Fruit fly (Drosophila melanogaster): ENCODE measurements around the gene CG14535.

The CG14535 gene

DNA sequence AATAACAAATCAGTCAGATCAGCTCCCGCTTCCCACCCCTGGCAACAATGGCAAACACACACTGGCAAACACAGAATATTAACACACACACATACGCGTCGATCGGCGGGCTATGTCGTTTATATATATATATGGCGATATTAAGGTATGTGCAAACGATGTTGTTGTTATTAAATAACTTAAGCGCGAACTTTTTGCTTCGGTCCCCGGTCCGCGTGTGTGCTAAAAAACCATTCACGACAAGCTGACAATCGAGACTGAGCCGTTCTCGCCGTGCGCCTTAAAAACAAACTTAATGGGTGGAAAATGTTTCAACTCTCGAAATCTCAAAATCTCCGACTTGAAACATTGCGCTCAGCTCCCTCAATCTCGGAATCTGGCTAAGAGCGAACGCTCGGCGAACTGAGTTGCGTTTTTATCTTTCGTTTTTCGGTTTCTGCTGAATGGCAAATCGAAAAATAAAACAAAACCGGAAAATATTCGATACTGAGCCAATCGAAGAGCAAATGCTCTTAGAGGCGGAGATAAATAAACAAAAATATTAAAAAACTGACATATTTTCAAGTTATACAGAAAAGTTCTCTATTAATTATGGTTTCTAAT is 24.1 kb upstream of the CG14535 start, which contains the start of gene spz3:
spz3 (minus strand) TSS at position 261 of the 603 bp plus-strand sequence.
- no peak for TF ChIP-seq insv (optimal IDR thresholded peaks at IDR 0.05)
- no peak for TF ChIP-seq Sin3A (optimal IDR thresholded peaks at IDR 0.05)
- TF ChIP-seq psq (optimal IDR thresholded peaks at IDR 0.05) = no peak
- TF ChIP-seq Myc (optimal IDR thresholded peaks at IDR 0.05) = no peak
- TF ChIP-seq ttk (optimal IDR thresholded peaks at IDR 0.05) = no peak
- TF ChIP-seq h (optimal IDR thresholded peaks at IDR 0.05) = no peak

- no peak for TF ChIP-seq h (optimal IDR thresholded peaks at IDR 0.05)
- TF ChIP-seq Myc (optimal IDR thresholded peaks at IDR 0.05) = no peak
- no peak for TF ChIP-seq insv (optimal IDR thresholded peaks at IDR 0.05)
- no peak for TF ChIP-seq ttk (optimal IDR thresholded peaks at IDR 0.05)
- no peak for TF ChIP-seq Sin3A (optimal IDR thresholded peaks at IDR 0.05)
Measured at dm6 chr2L:7878372-7878771, 23.1 kb upstream of the CG14535 start.

DNA sequence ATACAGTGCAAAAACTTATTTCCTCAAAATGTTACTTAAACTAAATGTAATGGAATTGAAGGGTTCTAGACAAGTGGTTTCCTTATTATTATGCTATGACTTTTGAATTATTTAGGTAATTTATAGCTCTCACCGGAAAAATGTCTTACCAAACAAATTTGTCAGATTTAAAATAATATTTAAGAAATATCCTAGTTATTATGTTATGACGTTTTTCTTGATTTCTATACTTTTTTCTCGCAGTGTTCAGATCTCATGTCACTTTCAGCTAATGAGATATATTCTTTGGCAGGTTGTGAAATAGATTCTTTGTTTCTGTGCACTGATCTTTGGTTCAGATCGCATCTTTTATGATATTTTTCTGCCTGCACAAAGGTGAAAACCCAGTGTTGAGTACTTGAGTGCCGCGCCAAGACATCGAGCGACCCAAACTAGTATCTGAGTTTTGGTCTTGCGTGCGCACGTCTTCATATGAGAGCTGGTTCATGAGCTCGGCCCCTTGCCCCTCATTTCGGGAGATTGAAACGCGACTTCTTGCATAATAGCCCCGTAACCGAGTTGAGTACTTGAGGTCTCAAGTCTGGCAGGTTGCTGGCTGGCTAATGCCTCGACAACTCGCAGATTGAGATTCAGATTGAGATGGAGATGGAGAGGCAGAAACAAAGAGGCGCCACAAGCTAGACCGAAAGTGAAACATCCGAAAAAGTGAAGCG is 21.4 kb upstream of the CG14535 start:
- TF ChIP-seq Myc (optimal IDR thresholded peaks at IDR 0.05) (no peak), insv (optimal IDR thresholded peaks at IDR 0.05) (no peak), h (optimal IDR thresholded peaks at IDR 0.05) (no peak), ttk (optimal IDR thresholded peaks at IDR 0.05) (no peak), Sin3A (optimal IDR thresholded peaks at IDR 0.05) (no peak), psq (optimal IDR thresholded peaks at IDR 0.05) (no peak)

- no peak for TF ChIP-seq psq (optimal IDR thresholded peaks at IDR 0.05)
- TF ChIP-seq ttk (optimal IDR thresholded peaks at IDR 0.05) = no peak
- no peak for TF ChIP-seq Myc (optimal IDR thresholded peaks at IDR 0.05)
- no peak for TF ChIP-seq Sin3A (optimal IDR thresholded peaks at IDR 0.05)
- TF ChIP-seq insv (optimal IDR thresholded peaks at IDR 0.05) = no peak
- no peak for TF ChIP-seq h (optimal IDR thresholded peaks at IDR 0.05)
Measured at dm6 chr2L:7875676-7876075, 20.4 kb upstream of the CG14535 start.

DNA sequence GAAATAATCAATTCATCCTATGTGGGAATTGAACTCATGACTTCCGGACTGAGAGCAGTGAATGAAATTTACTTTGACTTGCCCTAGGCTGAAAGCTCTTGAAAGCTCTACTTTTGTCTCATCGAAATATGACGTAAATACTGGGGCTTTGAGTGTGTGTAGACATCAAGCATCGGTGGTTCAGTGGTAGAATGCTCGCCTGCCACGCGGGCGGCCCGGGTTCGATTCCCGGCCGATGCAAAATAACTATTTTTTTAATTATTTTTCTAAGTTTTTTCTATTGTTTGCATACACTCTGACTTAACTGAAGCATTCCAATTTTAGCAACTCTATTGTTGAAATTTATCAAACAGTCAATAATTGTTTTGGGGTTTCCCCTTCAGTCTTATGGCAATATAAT is 17.4 kb upstream of the CG14535 start:
- TF ChIP-seq Myc (optimal IDR thresholded peaks at IDR 0.05) = no peak
- no peak for TF ChIP-seq Sin3A (optimal IDR thresholded peaks at IDR 0.05)
- TF ChIP-seq h (optimal IDR thresholded peaks at IDR 0.05) = no peak
- TF ChIP-seq ttk (optimal IDR thresholded peaks at IDR 0.05) = no peak
- TF ChIP-seq psq (optimal IDR thresholded peaks at IDR 0.05) = no peak
- TF ChIP-seq insv (optimal IDR thresholded peaks at IDR 0.05) = no peak

DNA sequence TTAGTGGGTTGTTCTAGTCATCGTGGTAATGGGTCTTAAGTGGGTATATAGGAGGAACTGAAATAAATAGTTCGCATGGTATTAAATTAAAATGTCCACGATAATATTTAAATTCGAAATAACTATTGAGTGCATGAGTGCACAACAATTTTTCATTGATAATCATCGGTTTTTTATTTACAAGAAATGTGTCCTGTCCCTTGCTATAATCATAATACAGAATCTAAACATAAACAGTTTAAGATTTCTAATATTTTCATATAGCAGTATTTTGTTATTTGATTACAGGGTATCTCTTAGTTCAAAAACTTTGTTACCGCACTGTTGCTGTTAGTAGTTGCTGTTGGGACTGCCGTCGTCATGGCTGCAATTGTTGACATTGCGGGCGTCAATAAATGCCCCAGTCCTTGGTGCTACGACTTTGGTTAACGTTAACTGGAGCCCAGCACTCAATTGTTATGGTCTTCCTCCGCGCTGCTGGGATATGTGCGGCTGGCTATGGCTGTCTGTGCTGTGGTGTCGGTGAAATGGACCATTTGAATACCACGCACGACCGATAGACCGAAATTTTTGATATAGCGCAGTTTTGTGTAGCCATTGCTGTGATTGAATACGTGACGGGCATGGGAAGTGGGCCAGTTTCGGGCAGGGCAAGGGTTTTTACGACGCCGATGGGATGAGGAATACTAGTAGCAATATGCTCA is 16.7 kb upstream of the CG14535 start:
- TF ChIP-seq h (optimal IDR thresholded peaks at IDR 0.05) = no peak
- TF ChIP-seq Sin3A (optimal IDR thresholded peaks at IDR 0.05) = no peak
- no peak for TF ChIP-seq ttk (optimal IDR thresholded peaks at IDR 0.05)
- no peak for TF ChIP-seq psq (optimal IDR thresholded peaks at IDR 0.05)
- no peak for TF ChIP-seq Myc (optimal IDR thresholded peaks at IDR 0.05)
- TF ChIP-seq insv (optimal IDR thresholded peaks at IDR 0.05) = no peak

dm6 chr2L:7871332-7871731 is 16.1 kb upstream of the CG14535 start, which contains the start of gene Proc:
Gene Proc, minus strand, starts transcription at chr2L:7871432.
- no peak for TF ChIP-seq insv (optimal IDR thresholded peaks at IDR 0.05)
- no peak for TF ChIP-seq h (optimal IDR thresholded peaks at IDR 0.05)
- no peak for TF ChIP-seq ttk (optimal IDR thresholded peaks at IDR 0.05)
- TF ChIP-seq Myc (optimal IDR thresholded peaks at IDR 0.05) = no peak
- TF ChIP-seq Sin3A (optimal IDR thresholded peaks at IDR 0.05) = no peak
- no peak for TF ChIP-seq psq (optimal IDR thresholded peaks at IDR 0.05)

DNA sequence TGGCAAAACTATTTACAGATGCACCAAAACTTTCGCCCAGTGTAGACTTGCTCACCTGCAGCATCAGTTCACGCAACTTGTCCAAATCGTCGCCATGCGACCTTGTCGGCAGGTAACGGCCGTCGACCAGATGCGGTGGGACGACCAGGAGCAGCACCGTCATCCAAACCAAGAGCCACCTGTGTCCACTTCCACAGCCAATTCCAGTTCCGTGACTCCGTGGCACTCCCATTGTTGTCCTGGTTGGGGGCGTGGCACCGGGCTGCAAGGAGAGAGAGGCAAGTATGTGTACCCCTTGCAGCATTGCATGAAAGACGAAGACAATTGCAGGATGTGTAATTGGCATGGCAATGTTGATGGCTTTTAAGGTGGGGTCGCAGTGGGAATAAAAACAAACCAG is 14.9 kb upstream of the CG14535 start:
- TF ChIP-seq insv (optimal IDR thresholded peaks at IDR 0.05) (no peak), ttk (optimal IDR thresholded peaks at IDR 0.05) (no peak), Sin3A (optimal IDR thresholded peaks at IDR 0.05) (no peak), psq (optimal IDR thresholded peaks at IDR 0.05) (no peak), Myc (optimal IDR thresholded peaks at IDR 0.05) (no peak), h (optimal IDR thresholded peaks at IDR 0.05) (no peak)

- TF ChIP-seq psq (optimal IDR thresholded peaks at IDR 0.05) (no peak), h (optimal IDR thresholded peaks at IDR 0.05) (no peak), ttk (optimal IDR thresholded peaks at IDR 0.05) (no peak), Myc (optimal IDR thresholded peaks at IDR 0.05) (no peak)
Measured at dm6 chr2L:7868608-7869007, 13.3 kb upstream of the CG14535 start.

- no peak for TF ChIP-seq ttk (optimal IDR thresholded peaks at IDR 0.05)
- TF ChIP-seq psq (optimal IDR thresholded peaks at IDR 0.05) = no peak
- TF ChIP-seq Myc (optimal IDR thresholded peaks at IDR 0.05) = no peak
- no peak for TF ChIP-seq h (optimal IDR thresholded peaks at IDR 0.05)
- TF ChIP-seq Sin3A (optimal IDR thresholded peaks at IDR 0.05) = no peak
- no peak for TF ChIP-seq insv (optimal IDR thresholded peaks at IDR 0.05)
Measured at dm6 chr2L:7861733-7862132, 6.5 kb upstream of the CG14535 start.

DNA sequence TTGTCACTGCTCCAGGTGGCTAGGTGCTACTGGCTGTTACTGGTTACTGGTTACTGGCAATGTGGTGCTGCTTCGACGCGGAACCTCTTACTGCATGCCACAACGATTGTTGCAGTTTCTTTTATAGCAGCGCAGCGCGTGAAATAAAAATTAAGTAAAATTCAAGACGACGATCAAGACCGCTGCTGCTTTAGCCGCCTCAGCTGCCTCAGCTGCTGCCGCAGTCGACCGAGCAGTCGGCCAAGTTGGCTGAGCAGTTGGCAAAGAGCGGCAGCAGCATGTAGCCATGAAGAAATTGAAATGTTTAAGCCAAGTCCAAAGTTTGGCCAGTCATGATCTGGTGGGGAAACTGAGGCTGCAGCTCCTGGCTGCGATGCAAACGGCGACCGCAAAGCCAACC is 5.5 kb upstream of the CG14535 start, which contains the start of gene TwdlE:
TwdlE (minus strand) TSS at position 101 of the 400 bp plus-strand sequence.
- TF ChIP-seq h (optimal IDR thresholded peaks at IDR 0.05) (no peak), ttk (optimal IDR thresholded peaks at IDR 0.05) (no peak), Myc (optimal IDR thresholded peaks at IDR 0.05) (no peak), Sin3A (optimal IDR thresholded peaks at IDR 0.05) (no peak)

Measured in Kc167 (cell line).